Fruit fly (Drosophila melanogaster): ENCODE data around the gene Tsp66E.

The Tsp66E gene

DNA sequence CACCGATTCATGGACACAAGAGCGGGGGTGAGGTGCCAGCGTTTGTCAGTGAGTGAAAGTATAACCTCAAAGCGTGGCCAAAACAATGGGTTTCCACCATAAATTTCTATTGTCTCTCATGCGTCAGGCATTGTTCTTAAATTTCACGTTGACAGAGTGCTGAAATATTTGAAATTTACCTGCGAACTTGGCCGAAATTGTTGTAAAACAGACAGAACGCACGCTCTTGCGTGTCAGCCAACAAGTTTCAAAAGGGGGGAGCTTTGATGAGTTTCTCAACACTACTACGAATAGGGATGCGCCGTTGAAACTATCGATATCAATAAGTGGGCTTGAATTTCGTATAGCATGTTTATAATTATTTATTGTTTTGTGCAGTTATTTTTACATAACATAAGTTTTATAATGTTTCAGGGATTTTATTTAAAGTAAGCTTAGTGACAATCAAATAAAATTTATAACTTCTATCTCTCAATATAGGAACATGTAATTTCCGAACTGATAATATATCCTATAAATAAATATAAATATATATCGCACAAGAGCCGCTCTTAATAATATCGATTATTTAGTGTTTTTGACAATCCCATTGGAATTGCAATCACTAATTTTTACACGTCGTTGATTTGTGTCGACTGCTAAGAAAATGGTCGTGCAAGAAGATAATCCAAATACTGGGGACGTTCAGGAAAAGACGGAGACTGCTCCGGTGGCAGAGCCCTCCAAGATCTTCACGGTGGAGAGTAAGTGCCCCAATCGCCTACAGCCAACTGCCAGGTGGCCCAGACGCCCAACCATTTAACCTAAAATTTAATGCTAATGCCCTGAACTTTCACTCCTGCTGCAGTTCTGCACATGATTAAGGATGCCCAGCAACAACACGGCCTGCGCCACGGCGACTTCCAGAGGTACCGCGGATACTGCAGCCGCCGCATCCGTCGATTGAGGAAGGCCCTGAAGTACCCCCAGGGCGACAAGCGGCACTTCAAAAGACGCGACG, 62.5 kb downstream of the Tsp66E start, which contains the start of the genes pix and Srp68 (continued):
- TF ChIP-seq Bgb (GFP tag; IDR thresholded peaks at IDR 0.05; ENCODE audit: partially characterized antibody) = peak; percentile 47; the same call in 1 of the 2 replicates
- peak; percentile 37 for TF ChIP-seq E2f2 (GFP tag; IDR thresholded peaks at IDR 0.05)
- TF ChIP-seq Hr78 (GFP tag; optimal IDR thresholded peaks at IDR 0.05) = no peak
- peak; percentile 16; the same call in 1 of the 2 replicates for TF ChIP-seq tna (GFP tag; IDR thresholded peaks at IDR 0.05; ENCODE audit: partially characterized antibody)
- no peak for TF ChIP-seq NC2α (GFP tag; optimal IDR thresholded peaks at IDR 0.05)
- peak; percentile 59; the same call in 1 of the 2 replicates for TF ChIP-seq Xrp1 (GFP tag; IDR thresholded peaks at IDR 0.05)
- TF ChIP-seq slp2 (GFP tag; optimal IDR thresholded peaks at IDR 0.05) = peak; percentile 28
- TF ChIP-seq CG12155 (GFP tag; optimal IDR thresholded peaks at IDR 0.05) = peak; percentile 74
- no peak for TF ChIP-seq dan (GFP tag; IDR thresholded peaks at IDR 0.05)
- TF ChIP-seq kah (GFP tag; optimal IDR thresholded peaks at IDR 0.05) = peak; percentile 26
- peak; percentile 65 for TF ChIP-seq Ptx1 (GFP tag; IDR thresholded peaks at IDR 0.05)
- no peak for TF ChIP-seq D19A (tag; optimal IDR thresholded peaks at IDR 0.05)
- TF ChIP-seq CG7556 (GFP tag; optimal IDR thresholded peaks at IDR 0.05) = peak; percentile 45
- no peak for TF ChIP-seq D19B (GFP tag; optimal IDR thresholded peaks at IDR 0.05)
- peak; percentile 82 for TF ChIP-seq Med (GFP tag)
- TF ChIP-seq CG15269 (tag; optimal IDR thresholded peaks at IDR 0.05) = no peak
- TF ChIP-seq CG17359 (tag; optimal IDR thresholded peaks at IDR 0.05) = peak; percentile 27
- TF ChIP-seq CG10654 (GFP tag; optimal IDR thresholded peaks at IDR 0.05) = peak; percentile 27
- peak; percentile 54; the same call in 1 of the 3 replicates for TF ChIP-seq mld (GFP tag; IDR thresholded peaks at IDR 0.05; ENCODE audit: partially characterized antibody)
- peak; percentile 15 for TF ChIP-seq Mad (GFP tag; optimal IDR thresholded peaks at IDR 0.05)
- peak; percentile 50 for TF ChIP-seq CG18619 (GFP tag; optimal IDR thresholded peaks at IDR 0.05)
- TF ChIP-seq trem (tag; optimal IDR thresholded peaks at IDR 0.05) = peak; percentile 85
- peak; percentile 75 for TF ChIP-seq CG8924 (tag; optimal IDR thresholded peaks at IDR 0.05)
- TF ChIP-seq CG12299 (tag; optimal IDR thresholded peaks at IDR 0.05) = no peak
- TF ChIP-seq CG9437 (GFP tag; optimal IDR thresholded peaks at IDR 0.05) = peak; percentile 62
- TF ChIP-seq CG4730 (GFP tag; IDR thresholded peaks at IDR 0.05) = no peak
- peak; percentile 63 for TF ChIP-seq CG13624 (GFP tag; optimal IDR thresholded peaks at IDR 0.05)
- peak; percentile 38; the same call in 1 of the 2 replicates for TF ChIP-seq ranshi (GFP tag; IDR thresholded peaks at IDR 0.05)
- peak; percentile 15 for TF ChIP-seq nom (GFP tag; optimal IDR thresholded peaks at IDR 0.05)
- TF ChIP-seq CG7745 (tag; optimal IDR thresholded peaks at IDR 0.05) = no peak
- TF ChIP-seq CG2116 (GFP tag; optimal IDR thresholded peaks at IDR 0.05) = peak; percentile 92
- no peak for TF ChIP-seq lov (optimal IDR thresholded peaks at IDR 0.05)
- TF ChIP-seq lov (GFP tag; IDR thresholded peaks at IDR 0.05) = no peak
- peak; percentile 43 for TF ChIP-seq fd3F (GFP tag; optimal IDR thresholded peaks at IDR 0.05)
- TF ChIP-seq Lhr (GFP tag; optimal IDR thresholded peaks at IDR 0.05) = peak; percentile 43
- TF ChIP-seq phol (tag; optimal IDR thresholded peaks at IDR 0.05) = peak; percentile 80
- no peak for TF ChIP-seq yki (optimal IDR thresholded peaks at IDR 0.05)
- no peak for TF ChIP-seq odd (GFP tag; optimal IDR thresholded peaks at IDR 0.05)
- peak in 1 of 2 experiments; percentile 14 for TF ChIP-seq Hr51 (GFP tag; optimal IDR thresholded peaks at IDR 0.05)
- no peak for TF ChIP-seq Gug (GFP tag; IDR thresholded peaks at IDR 0.05)
- peak; percentile 54; the same call in 1 of the 2 replicates for TF ChIP-seq CG7372 (GFP tag; IDR thresholded peaks at IDR 0.05)
- TF ChIP-seq CG17361 (GFP tag; IDR thresholded peaks at IDR 0.05) = peak; percentile 88
- peak; percentile 75 for TF ChIP-seq sna (GFP tag; IDR thresholded peaks at IDR 0.05; ENCODE audit: partially characterized antibody)
- peak; percentile 40 for TF ChIP-seq CG18476 (GFP tag; optimal IDR thresholded peaks at IDR 0.05)
- peak; percentile 65; the same call in 1 of the 2 replicates for TF ChIP-seq slbo (GFP tag; IDR thresholded peaks at IDR 0.05)
- TF ChIP-seq CG16813 (GFP tag; IDR thresholded peaks at IDR 0.05; ENCODE audit: partially characterized antibody) = peak; percentile 88
- TF ChIP-seq dmrt11E (tag; optimal IDR thresholded peaks at IDR 0.05) = peak; percentile 61
